Fruit fly (Drosophila melanogaster) whole organism, prepupa: Measurements from ENCODE around the gene CG15814.
A peak's percentile ranks its signal among the peaks of the same experiment; 100 is the strongest.

Experiments used
- Blimp-1 ChIP-seq: fragments of 200-800 bp; sonication (Bioruptor generic); optimal IDR thresholded peaks from 3 replicates; lab custom pipeline; 2017; ENCODE audit warnings: missing biosample characterization, missing genetic modification characterization, mild to moderate bottlenecking, moderate library complexity, missing genetic modification reagents
- CG10669 ChIP-seq: fragments of 200-800 bp; sonication (Bioruptor generic); optimal IDR thresholded peaks from 3 replicates; lab custom pipeline; 2018; ENCODE audit warnings: missing biosample characterization, mild to moderate bottlenecking, missing genetic modification characterization, moderate library complexity
- CG11762 ChIP-seq: fragments of 200-800 bp; sonication (Bioruptor generic); optimal IDR thresholded peaks from 3 replicates; lab custom pipeline; 2016; ENCODE audit warnings: missing biosample characterization, missing genetic modification characterization; ENCODE audit not compliant: insufficient read depth
- CG15336 ChIP-seq: fragments of 200-800 bp; sonication (Bioruptor generic); IDR thresholded peaks from 2 replicates; pipeline ENCODE4 v1.3.6; 2022; ENCODE audit warnings: missing biosample characterization, missing genetic modification characterization
- CG3032 ChIP-seq: fragments of 200-800 bp; optimal IDR thresholded peaks from 2 replicates; lab custom pipeline; 2019; ENCODE audit warnings: missing biosample characterization, mild to moderate bottlenecking, missing genetic modification characterization, moderate library complexity
- CG31627 ChIP-seq: fragments of 200-800 bp; sonication (Bioruptor generic); optimal IDR thresholded peaks from 3 replicates; lab custom pipeline; 2016; ENCODE audit warnings: missing biosample characterization, missing genetic modification characterization
- CG32006 ChIP-seq: fragments of 200-800 bp; sonication (Bioruptor generic); optimal IDR thresholded peaks from 3 replicates; lab custom pipeline; 2017; ENCODE audit warnings: missing biosample characterization, mild to moderate bottlenecking, missing genetic modification characterization
- CG3919 ChIP-seq: fragments of 200-800 bp; sonication (Bioruptor generic); optimal IDR thresholded peaks from 3 replicates; lab custom pipeline; 2016; ENCODE audit warnings: missing biosample characterization, missing genetic modification characterization
- CG4318 ChIP-seq: fragments of 200-800 bp; sonication (Bioruptor generic); optimal IDR thresholded peaks from 3 replicates; lab custom pipeline; 2017; ENCODE audit warnings: missing biosample characterization, mild to moderate bottlenecking, missing genetic modification characterization
- CG6163 ChIP-seq: fragments of 200-800 bp; sonication (Bioruptor generic); IDR thresholded peaks from 3 replicates; pipeline ENCODE4 v1.3.6; 2022; ENCODE audit warnings: missing biosample characterization, missing genetic modification characterization
- CG6276 ChIP-seq: fragments of 200-800 bp; sonication (Bioruptor generic); optimal IDR thresholded peaks from 2 replicates; lab custom pipeline; 2017; ENCODE audit warnings: missing biosample characterization, mild to moderate bottlenecking, missing genetic modification characterization
- CG7368 ChIP-seq: fragments of 200-800 bp; sonication (Bioruptor generic); optimal IDR thresholded peaks from 3 replicates; lab custom pipeline; 2016; ENCODE audit warnings: missing biosample characterization, missing genetic modification characterization
- CG8119 ChIP-seq: fragments of 200-800 bp; sonication (Bioruptor generic); IDR thresholded peaks from 3 replicates; pipeline ENCODE4 v1.3.6; 2022; ENCODE audit warnings: missing biosample characterization, missing genetic modification characterization
- CG8632 ChIP-seq: fragments of 200-800 bp; sonication (Bioruptor generic); optimal IDR thresholded peaks from 3 replicates; lab custom pipeline; 2016; ENCODE audit warnings: missing biosample characterization, missing genetic modification characterization
- Eip78C ChIP-seq: fragments of 200-800 bp; sonication (Bioruptor generic); peaks from one replicate; lab custom pipeline; 2016; ENCODE audit warnings: missing biosample characterization, missing genetic modification characterization
- Ets96B ChIP-seq: fragments of 200-800 bp; optimal IDR thresholded peaks from 2 replicates; lab custom pipeline; 2019; ENCODE audit warnings: missing biosample characterization, mild to moderate bottlenecking, missing genetic modification characterization, moderate library complexity
- Gug ChIP-seq: fragments of 200-800 bp; sonication (Bioruptor generic); IDR thresholded peaks from 2 replicates; pipeline ENCODE4 v1.3.6; 2022; ENCODE audit warnings: missing biosample characterization, missing genetic modification characterization
- Hr38 ChIP-seq: sonication (Bioruptor generic); optimal IDR thresholded peaks from 2 replicates; lab custom pipeline; 2016; ENCODE audit warnings: missing biosample characterization, missing genetic modification characterization
- Hr4 ChIP-seq: fragments of 200-800 bp; sonication (Bioruptor generic); optimal IDR thresholded peaks from 3 replicates; lab custom pipeline; 2016; ENCODE audit warnings: missing biosample characterization, missing genetic modification characterization
- Lpt ChIP-seq: fragments of 200-800 bp; sonication (Bioruptor generic); optimal IDR thresholded peaks from 3 replicates; lab custom pipeline; 2016; ENCODE audit warnings: missing biosample characterization, missing genetic modification characterization
- Met ChIP-seq: fragments of 200-800 bp; sonication (Bioruptor generic); optimal IDR thresholded peaks from 3 replicates; lab custom pipeline; 2016; ENCODE audit warnings: missing biosample characterization, missing genetic modification characterization
- OdsH ChIP-seq: fragments of 200-800 bp; sonication (Bioruptor generic); optimal IDR thresholded peaks from 3 replicates; lab custom pipeline; 2016; ENCODE audit warnings: missing biosample characterization, missing genetic modification characterization
- Sox102F ChIP-seq: fragments of 200-800 bp; sonication (Bioruptor generic); optimal IDR thresholded peaks from 2 replicates; lab custom pipeline; 2016; ENCODE audit warnings: missing biosample characterization, mild to moderate bottlenecking, missing genetic modification characterization
- Sox14 ChIP-seq: fragments of 200-800 bp; sonication (Bioruptor generic); optimal IDR thresholded peaks from 3 replicates; lab custom pipeline; 2016; ENCODE audit warnings: missing biosample characterization, missing genetic modification characterization
- Sox15 ChIP-seq: fragments of 200-800 bp; sonication (Bioruptor generic); optimal IDR thresholded peaks from 3 replicates; lab custom pipeline; 2016; ENCODE audit warnings: missing biosample characterization, missing genetic modification characterization
- achi ChIP-seq: fragments of 200-800 bp; sonication (Bioruptor generic); optimal IDR thresholded peaks from 3 replicates; lab custom pipeline; 2016; ENCODE audit warnings: missing biosample characterization, missing genetic modification characterization
- acj6 ChIP-seq: fragments of 200-800 bp; sonication (Bioruptor generic); optimal IDR thresholded peaks from 3 replicates; lab custom pipeline; 2016; ENCODE audit warnings: missing biosample characterization, missing genetic modification characterization
- cyc ChIP-seq: fragments of 200-800 bp; sonication (Bioruptor generic); optimal IDR thresholded peaks from 3 replicates; lab custom pipeline; 2016; ENCODE audit warnings: missing biosample characterization, missing genetic modification characterization
- dac ChIP-seq: fragments of 200-800 bp; sonication (Bioruptor generic); optimal IDR thresholded peaks from 2 replicates; lab custom pipeline; 2017; ENCODE audit warnings: missing biosample characterization, mild to moderate bottlenecking, missing genetic modification characterization
- eg ChIP-seq: fragments of 200-800 bp; sonication (Bioruptor generic); IDR thresholded peaks from 3 replicates; pipeline ENCODE4 v1.3.6; 2022; ENCODE audit warnings: missing biosample characterization, missing genetic modification characterization
- fd85E ChIP-seq: fragments of 200-800 bp; sonication (Bioruptor generic); optimal IDR thresholded peaks from 3 replicates; lab custom pipeline; 2016; ENCODE audit warnings: missing biosample characterization, missing genetic modification characterization
- fkh ChIP-seq: fragments of 200-800 bp; sonication (Bioruptor generic); optimal IDR thresholded peaks from 3 replicates; lab custom pipeline; 2017; ENCODE audit warnings: missing biosample characterization, mild to moderate bottlenecking, missing genetic modification characterization, moderate library complexity
- lz ChIP-seq: fragments of 200-800 bp; sonication (Bioruptor generic); optimal IDR thresholded peaks from 3 replicates; lab custom pipeline; 2016; ENCODE audit warnings: missing biosample characterization, missing genetic modification characterization
- pdm3 ChIP-seq: fragments of 200-800 bp; sonication (Bioruptor generic); optimal IDR thresholded peaks from 3 replicates; lab custom pipeline; 2016; ENCODE audit warnings: missing biosample characterization, missing genetic modification characterization
- salr ChIP-seq, 2 experiments: fragments of 200-800 bp; sonication (Bioruptor generic); optimal IDR thresholded peaks; 3 replicates each; lab custom pipeline; 2016 to 2018; ENCODE audit warnings: missing biosample characterization in 2 of 2, missing genetic modification characterization in 2 of 2, mild to moderate bottlenecking in 1 of 2
- ss ChIP-seq, 2 experiments: fragments of 200-800 bp; sonication (Bioruptor generic); optimal IDR thresholded peaks; 2 replicates in 1 of 2; 3 replicates in 1 of 2; lab custom pipeline; 2017 to 2018; ENCODE audit warnings: mild to moderate bottlenecking in 2 of 2, missing biosample characterization in 2 of 2, missing genetic modification characterization in 2 of 2, moderate library complexity in 1 of 2
- svp ChIP-seq: fragments of 200-800 bp; sonication (Bioruptor generic); peaks from one replicate; lab custom pipeline; 2016; ENCODE audit warnings: missing biosample characterization, missing genetic modification characterization
- topi ChIP-seq: fragments of 200-800 bp; sonication (Bioruptor generic); optimal IDR thresholded peaks from 3 replicates; lab custom pipeline; 2016; ENCODE audit warnings: missing biosample characterization, missing genetic modification characterization

Gene CG15814

DNA sequence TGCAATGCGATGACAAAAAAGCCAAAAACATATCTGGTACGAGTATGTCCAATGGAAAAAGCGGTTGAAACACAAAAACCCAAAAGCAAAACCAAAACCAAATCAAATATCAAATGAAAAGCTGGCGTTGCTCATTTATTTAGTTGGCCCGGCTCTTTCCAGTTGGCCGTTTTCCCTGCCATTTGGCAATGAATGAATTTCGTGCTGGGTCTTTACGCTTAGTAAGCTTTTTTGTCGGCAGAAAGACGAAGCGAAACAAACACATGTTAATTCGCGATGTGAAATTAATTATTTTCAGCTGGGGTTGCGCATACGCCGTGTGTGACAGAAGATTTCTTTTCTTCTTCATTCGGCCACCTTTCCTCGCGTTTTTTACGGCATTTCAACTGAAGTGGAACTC lies 15.4 kb downstream of the CG15814 start:
- TF ChIP-seq salr (GFP tag; optimal IDR thresholded peaks at IDR 0.05; lab: Kevin White, UChicago) (no peak), Eip78C (GFP tag; lab: Kevin White, UChicago) (peak; percentile 40)

DNA sequence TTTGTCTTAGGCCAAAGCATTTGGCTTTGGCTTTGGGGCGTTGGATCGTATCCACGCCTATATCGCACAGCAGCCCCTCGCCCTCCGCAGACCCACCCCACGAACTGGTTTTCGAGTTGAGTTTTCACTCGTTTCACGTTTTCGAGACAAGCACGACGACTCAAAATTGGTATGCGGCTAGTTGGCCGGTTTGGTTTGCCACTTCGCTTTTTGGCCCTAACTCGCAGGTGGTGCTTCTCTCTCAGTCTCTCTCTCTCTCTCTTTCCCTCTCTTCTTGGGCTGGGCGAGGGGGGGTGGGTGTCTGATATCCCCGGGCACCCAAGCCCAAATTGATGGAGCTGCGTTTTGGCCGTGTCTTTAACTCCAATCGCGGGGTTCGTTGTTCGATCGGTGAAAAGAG lies 16.2 kb downstream of the CG15814 start:
- TF ChIP-seq Blimp-1: no peak
- TF ChIP-seq CG6163 (GFP tag; lab: Robert Waterston, UW): 0 out of 3 replicates have a peak, but pooled peaks have one; percentile 16
- TF ChIP-seq Eip78C (GFP tag; lab: Kevin White, UChicago): peak; percentile 38
- TF ChIP-seq CG3032: no peak
- 0 out of 3 replicates have a peak, but pooled peaks have one; percentile 30 for TF ChIP-seq eg (GFP tag; lab: Robert Waterston, UW)

DNA sequence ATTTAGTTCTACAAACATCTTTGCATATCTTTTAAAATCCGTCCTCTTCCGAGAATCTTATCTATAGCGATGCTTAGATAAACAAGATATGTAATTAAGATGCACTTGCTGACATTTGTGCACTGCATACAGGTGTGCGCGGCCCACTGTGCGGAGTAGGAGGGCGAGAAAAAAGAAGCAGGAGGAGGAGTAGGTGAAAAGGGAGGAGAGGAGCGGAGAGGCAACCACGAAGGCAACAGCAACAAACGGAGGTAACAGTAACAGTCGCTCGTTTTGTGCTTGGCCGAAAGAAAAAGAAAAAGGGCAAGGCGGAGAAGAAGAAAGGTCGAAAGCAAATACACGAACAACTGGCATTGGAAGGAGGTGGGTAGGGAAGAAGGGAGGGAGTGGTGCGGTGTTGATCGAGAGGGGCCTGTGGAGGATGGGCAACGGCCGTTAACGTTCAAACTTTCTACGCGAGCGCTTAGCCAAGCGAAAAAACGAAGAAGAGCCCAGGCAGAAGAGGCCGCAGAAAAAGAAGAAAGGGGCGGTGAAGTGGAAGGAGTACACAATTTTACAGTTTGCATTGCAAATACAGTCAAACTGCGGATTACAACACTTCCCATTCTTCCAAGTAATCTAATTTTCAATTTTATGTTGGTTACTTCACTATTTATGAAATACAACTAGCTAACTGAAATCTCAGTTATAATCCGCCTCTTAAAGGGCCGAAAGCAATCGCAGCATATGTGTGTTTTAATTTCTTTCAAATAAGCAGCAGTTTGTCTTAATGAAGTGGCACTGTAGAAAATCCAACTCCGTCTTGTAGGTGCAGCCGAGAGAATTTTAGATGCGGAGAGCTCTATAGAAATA lies 17.8 kb downstream of the CG15814 start:
- TF ChIP-seq CG6276 (GFP tag; lab: Kevin White, UChicago) (peak; percentile 19), CG7368 (no peak), CG31627 (GFP tag; lab: Kevin White, UChicago) (no peak), Hr4 (peak; percentile 21), CG15336 (peak; percentile 57), Met (GFP tag; lab: Kevin White, UChicago) (peak; percentile 9), Gug (GFP tag; lab: Robert Waterston, UW) (no peak), Lpt (GFP tag; lab: Kevin White, UChicago) (peak; percentile 20), fkh (peak; percentile 10), Sox15 (no peak), dac (peak; percentile 22), CG32006 (GFP tag; lab: Kevin White, UChicago) (peak; percentile 53), lz (GFP tag; lab: Kevin White, UChicago) (no peak), ss (GFP tag; optimal IDR thresholded peaks at IDR 0.05; lab: Kevin White, UChicago) (no peak), CG8119 (GFP tag; lab: Robert Waterston, UW) (peak; percentile 39; the same call in 1 of the 3 replicates), achi (GFP tag; lab: Kevin White, UChicago) (peak; percentile 9), CG11762 (GFP tag; lab: Kevin White, UChicago) (no peak), Sox14 (GFP tag; lab: Kevin White, UChicago) (no peak), OdsH (peak; percentile 56), CG3919 (GFP tag; lab: Kevin White, UChicago) (no peak), Eip78C (GFP tag; lab: Kevin White, UChicago) (peak; percentile 39), salr (GFP tag; optimal IDR thresholded peaks at IDR 0.05; lab: Kevin White, UChicago) (no peak), cyc (no peak), fd85E (GFP tag; lab: Kevin White, UChicago) (no peak), CG4318 (GFP tag; lab: Kevin White, UChicago) (peak; percentile 6), CG6163 (GFP tag; lab: Robert Waterston, UW) (0 out of 3 replicates have a peak, but pooled peaks have one; percentile 35), CG8632 (GFP tag; lab: Kevin White, UChicago) (no peak), Hr38 (GFP tag; lab: Kevin White, UChicago) (no peak), CG10669 (GFP tag; lab: Kevin White, UChicago) (no peak), topi (no peak), pdm3 (GFP tag; lab: Kevin White, UChicago) (peak; percentile 6), Sox102F (GFP tag; lab: Kevin White, UChicago) (no peak), svp (peak; percentile 65)

DNA sequence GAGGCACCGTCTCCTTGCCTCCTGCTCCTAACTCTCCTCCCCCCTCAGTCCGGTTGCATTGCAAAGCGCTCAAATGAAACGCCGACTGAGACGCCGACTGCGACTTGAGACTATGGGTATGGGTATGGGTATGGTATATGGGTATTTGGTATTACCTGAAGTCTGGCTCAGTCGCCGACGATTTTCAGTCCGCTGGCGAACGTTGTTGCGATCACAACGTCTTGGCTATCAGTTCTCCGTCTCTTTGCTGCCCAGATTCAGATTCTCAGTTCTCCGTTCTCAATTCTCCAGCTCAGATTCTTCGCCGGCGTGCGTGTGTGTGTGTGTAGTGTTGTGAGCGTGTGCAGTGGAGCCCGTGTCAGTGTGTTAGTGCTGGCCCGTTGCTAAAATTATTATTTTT lies 19.5 kb downstream of the CG15814 start, which contains the start of gene CG6398:
CG6398 (plus strand) TSS at position 185 of the 400 bp plus-strand sequence.
- TF ChIP-seq Ets96B (tag; lab: Kevin White, UChicago) (no peak), CG31627 (GFP tag; lab: Kevin White, UChicago) (no peak), Sox14 (GFP tag; lab: Kevin White, UChicago) (no peak), acj6 (no peak), OdsH (no peak), ss (GFP tag; optimal IDR thresholded peaks at IDR 0.05; lab: Kevin White, UChicago) (peak in 1 of 2 experiments; percentile 13)
- TF ChIP-seq, all 60 proteins: peak for 1
